Worm (Caenorhabditis elegans) whole organism, young adult: ENCODE measurements around the gene T11G6.2.

Experiments used
- B0035.1 ChIP-seq: sonication (generic microtip); optimal IDR thresholded peaks from 2 replicates; lab custom pipeline; 2016; ENCODE audit warnings: missing genetic modification characterization, mild to moderate bottlenecking, missing compliant biosample characterization, missing genotype, missing genetic modification reagents
- B0336.3 ChIP-seq: fragments of 200-800 bp; sonication (Bioruptor generic); IDR thresholded peaks from 2 replicates; pipeline ENCODE4 v1.3.6; 2022; ENCODE audit warnings: missing genetic modification characterization, missing compliant biosample characterization
- C06A6.2 ChIP-seq: fragments of 200-800 bp; sonication (Bioruptor generic); conservative IDR thresholded peaks from 2 replicates; pipeline ENCODE4 v1.3.6; 2022; ENCODE audit warnings: missing genetic modification characterization, missing compliant biosample characterization
- T26A5.8 ChIP-seq: sonication (generic microtip); optimal IDR thresholded peaks from 2 replicates; lab custom pipeline; 2016; ENCODE audit warnings: missing genetic modification characterization, missing compliant biosample characterization
- Y53F4B.3 ChIP-seq: fragments of 200-800 bp; sonication (Bioruptor generic); IDR thresholded peaks from 2 replicates; pipeline ENCODE4 v1.3.6; 2022; ENCODE audit warnings: missing genetic modification reagents, missing genetic modification characterization, missing compliant biosample characterization
- ets-4 ChIP-seq: fragments of 200-800 bp; sonication (Bioruptor generic); optimal IDR thresholded peaks from 2 replicates; lab custom pipeline; 2018; ENCODE audit warnings: mild to moderate bottlenecking, missing genetic modification characterization, missing compliant biosample characterization
- pha-4 ChIP-seq: fragments of 150-350 bp; sonication (generic microtip); optimal IDR thresholded peaks from 2 replicates; lab custom pipeline; 2014; ENCODE audit warnings: missing biosample characterization, missing genetic modification reagents, missing genetic modification characterization
- xnd-1 ChIP-seq: sonication (generic microtip); optimal IDR thresholded peaks from 2 replicates; lab custom pipeline; 2016; ENCODE audit warnings: missing genotype, missing genetic modification reagents, missing genetic modification characterization, missing compliant biosample characterization

ce11 chrIV:10842232-10842631, 16.1 kb downstream of the T11G6.2 start:
- TF ChIP-seq B0336.3 (GFP tag; lab: Robert Waterston, UW) (no peak), C06A6.2 (GFP tag; lab: Robert Waterston, UW) (no peak), B0035.1 (tag; lab: Kevin White, UChicago) (no peak), ets-4 (no peak), Y53F4B.3 (no peak), xnd-1 (tag; lab: Kevin White, UChicago) (no peak), T26A5.8 (tag; lab: Kevin White, UChicago) (no peak), pha-4 (tag; lab: Kevin White, UChicago) (no peak)
